Fruit fly (Drosophila melanogaster) whole organism, wandering third instar larva: ENCODE results near the gene Ucp4A.

Experiments used
- Abd-B ChIP-seq: fragments of >200 bp; optimal IDR thresholded peaks from 2 replicates; lab custom pipeline; 2017; ENCODE audit warnings: missing biosample characterization, missing genetic modification characterization
- Dfd ChIP-seq: fragments of >200 bp; optimal IDR thresholded peaks from 2 replicates; lab custom pipeline; 2017; ENCODE audit warnings: missing biosample characterization, missing genetic modification characterization
- Hr78 ChIP-seq: fragments of >200 bp; optimal IDR thresholded peaks from 2 replicates; lab custom pipeline; 2017; ENCODE audit warnings: missing biosample characterization, missing genetic modification characterization
- Mio ChIP-seq: sonication (Bioruptor generic); optimal IDR thresholded peaks from 2 replicates; lab custom pipeline; 2016; ENCODE audit warnings: missing biosample characterization, missing genetic modification characterization
- N ChIP-seq: fragments of >200 bp; optimal IDR thresholded peaks from 2 replicates; lab custom pipeline; 2018; ENCODE audit warnings: missing biosample characterization, missing external identifiers, missing genetic modification characterization
- Rel ChIP-seq, 2 experiments: fragments of 200-800 bp; sonication (Bioruptor generic) in 1 of 2; optimal IDR thresholded peaks; 2 replicates in 1 of 2; 3 replicates in 1 of 2; lab custom pipeline; 2016 to 2019; ENCODE audit warnings: mild to moderate bottlenecking in 2 of 2, missing biosample characterization in 2 of 2, missing genetic modification characterization in 2 of 2, moderate library complexity in 1 of 2
- br ChIP-seq: fragments of 200-800 bp; sonication (Bioruptor generic); optimal IDR thresholded peaks from 2 replicates; lab custom pipeline; 2016; ENCODE audit warnings: missing biosample characterization, missing genetic modification characterization
- h ChIP-seq: fragments of 200-800 bp; sonication (Bioruptor generic); optimal IDR thresholded peaks from 3 replicates; lab custom pipeline; 2016; ENCODE audit warnings: missing biosample characterization, mild to moderate bottlenecking, missing genetic modification characterization
- lola ChIP-seq: fragments of >200 bp; optimal IDR thresholded peaks from 2 replicates; lab custom pipeline; 2017; ENCODE audit warnings: missing biosample characterization, missing genetic modification characterization
- pan ChIP-seq: fragments of >200 bp; optimal IDR thresholded peaks from 2 replicates; lab custom pipeline; 2017
- psq ChIP-seq: fragments of 200-800 bp; sonication (Bioruptor generic); optimal IDR thresholded peaks from 3 replicates; lab custom pipeline; 2017; ENCODE audit warnings: missing biosample characterization, mild to moderate bottlenecking, missing genetic modification characterization, moderate library complexity
- sage ChIP-seq: fragments of 200-800 bp; sonication (Bioruptor generic); optimal IDR thresholded peaks from 2 replicates; lab custom pipeline; 2016; ENCODE audit warnings: missing biosample characterization, mild to moderate bottlenecking, missing genetic modification characterization
- tai ChIP-seq: sonication (Bioruptor generic); optimal IDR thresholded peaks from 2 replicates; lab custom pipeline; 2016; ENCODE audit warnings: missing biosample characterization, missing genetic modification characterization
- woc ChIP-seq: sonication (Bioruptor generic); optimal IDR thresholded peaks from 2 replicates; lab custom pipeline; 2016; ENCODE audit warnings: missing biosample characterization, mild to moderate bottlenecking, missing genetic modification characterization

dm6 chrX:17826807-17827703, 17.7 kb upstream of the Ucp4A start, which contains the start of gene Socs16D:
- TF ChIP-seq sage (GFP tag; lab: Kevin White, UChicago) (no peak), Hr78 (peak; percentile 82), Abd-B (peak; percentile 77), br (GFP tag; lab: Kevin White, UChicago) (peak; percentile 48), tai (no peak), Mio (no peak), psq (peak; percentile 42), pan (no peak), Rel (GFP tag; optimal IDR thresholded peaks at IDR 0.05; lab: Kevin White, UChicago) (no peak), Rel (tag; optimal IDR thresholded peaks at IDR 0.05; lab: Kevin White, UChicago) (peak; percentile 1), Dfd (GFP tag; lab: Kevin White, UChicago) (peak; percentile 66), h (peak; percentile 48), woc (GFP tag; lab: Kevin White, UChicago) (peak; percentile 4), N (GFP tag; lab: Kevin White, UChicago) (peak; percentile 99), lola (GFP tag; lab: Kevin White, UChicago) (no peak)
